Worm (Caenorhabditis elegans): ENCODE measurements around the gene bud-13.

The bud-13 gene

DNA sequence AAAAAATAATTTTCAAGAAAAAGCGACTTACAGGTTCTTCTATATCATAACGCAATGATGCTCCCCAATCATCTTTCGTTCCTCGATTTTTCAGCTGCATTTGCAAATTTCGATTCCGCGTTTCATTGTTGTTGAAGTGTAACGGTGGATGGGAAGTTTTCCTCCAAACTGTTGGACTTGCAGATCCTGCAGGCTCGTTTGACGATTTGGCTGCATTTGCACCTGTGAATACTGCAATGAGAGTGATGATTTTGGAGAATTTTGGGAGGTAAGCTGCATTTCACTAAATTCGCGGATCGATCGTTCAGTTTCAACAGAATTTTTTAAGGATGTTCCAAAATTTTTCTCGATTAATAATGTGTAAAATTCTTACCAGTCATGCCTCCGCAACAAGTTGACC lies 13.4 kb upstream of the bud-13 start:
- no peak for TF ChIP-seq ceh-36 (tag; optimal IDR thresholded peaks at IDR 0.05)
- TF ChIP-seq B0310.2 (tag; optimal IDR thresholded peaks at IDR 0.05): no peak
- no peak for TF ChIP-seq aly-1 (tag; optimal IDR thresholded peaks at IDR 0.05)
- no peak for TF ChIP-seq ceh-13 (GFP tag; optimal IDR thresholded peaks at IDR 0.05)
- no peak for TF ChIP-seq flt-1 (GFP tag; IDR thresholded peaks at IDR 0.05)
- no peak for TF ChIP-seq pes-1 (GFP tag; IDR thresholded peaks at IDR 0.05)
- TF ChIP-seq ets-7 (tag; optimal IDR thresholded peaks at IDR 0.05): no peak
- no peak for TF ChIP-seq tbx-37 (GFP tag; conservative IDR thresholded peaks at IDR 0.05)
- no peak for TF ChIP-seq scrt-1 (GFP tag; IDR thresholded peaks at IDR 0.05)

ce11 chrIII:8978512-8979352 lies 11.2 kb upstream of the bud-13 start:
- TF ChIP-seq tbx-11 (GFP tag; IDR thresholded peaks at IDR 0.05) (no peak), scrt-1 (GFP tag; IDR thresholded peaks at IDR 0.05) (no peak), hmbx-1 (tag; optimal IDR thresholded peaks at IDR 0.05) (no peak), hmg-4 (GFP tag; optimal IDR thresholded peaks at IDR 0.05) (no peak), tra-4 (tag; optimal IDR thresholded peaks at IDR 0.05) (no peak), hnd-1 (tag; optimal IDR thresholded peaks at IDR 0.05) (no peak), F13C5.2 (tag; optimal IDR thresholded peaks at IDR 0.05) (no peak), ceh-36 (tag; optimal IDR thresholded peaks at IDR 0.05) (no peak), sea-1 (GFP tag; conservative IDR thresholded peaks at IDR 0.05) (no peak), pes-1 (GFP tag; IDR thresholded peaks at IDR 0.05) (no peak), B0310.2 (tag; optimal IDR thresholded peaks at IDR 0.05) (no peak), tbx-37 (GFP tag; conservative IDR thresholded peaks at IDR 0.05) (no peak), ets-7 (tag; optimal IDR thresholded peaks at IDR 0.05) (no peak), flt-1 (GFP tag; IDR thresholded peaks at IDR 0.05) (no peak), aly-1 (tag; optimal IDR thresholded peaks at IDR 0.05) (no peak), ama-1 (optimal IDR thresholded peaks at IDR 0.05) (no peak), ceh-13 (GFP tag; optimal IDR thresholded peaks at IDR 0.05) (no peak)

DNA sequence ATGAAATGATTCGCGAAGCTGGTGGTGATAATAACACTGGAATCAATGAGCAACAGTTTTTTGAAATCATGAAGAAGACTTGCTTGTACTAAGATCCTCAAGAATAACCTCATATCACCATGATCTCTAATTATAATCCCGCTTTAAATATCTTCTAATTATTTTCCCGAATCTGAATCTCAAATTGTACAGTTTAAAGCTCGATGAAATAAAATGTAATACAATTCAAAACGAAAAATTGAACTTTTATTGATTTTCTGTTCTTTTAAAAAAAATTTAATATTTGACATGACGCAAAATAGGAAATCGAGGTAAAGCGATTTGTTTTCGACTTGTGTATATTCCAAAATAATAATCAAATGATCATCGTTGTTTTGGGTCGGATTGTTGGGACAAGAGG lies 7.3 kb upstream of the bud-13 start:
- TF ChIP-seq hmbx-1 (tag; optimal IDR thresholded peaks at IDR 0.05) (no peak), ceh-36 (tag; optimal IDR thresholded peaks at IDR 0.05) (no peak), B0310.2 (tag; optimal IDR thresholded peaks at IDR 0.05) (no peak), aly-1 (tag; optimal IDR thresholded peaks at IDR 0.05) (no peak), ets-7 (tag; optimal IDR thresholded peaks at IDR 0.05) (no peak), scrt-1 (GFP tag; IDR thresholded peaks at IDR 0.05) (no peak), flt-1 (GFP tag; IDR thresholded peaks at IDR 0.05) (no peak), pes-1 (GFP tag; IDR thresholded peaks at IDR 0.05) (no peak), tbx-11 (GFP tag; IDR thresholded peaks at IDR 0.05) (no peak)

ce11 chrIII:8973826-8974225 lies 6.3 kb upstream of the bud-13 start, which contains the start of gene R08D7.5:
Gene R08D7.5, plus strand, starts transcription at chrIII:8974126.
- TF ChIP-seq flt-1 (GFP tag; IDR thresholded peaks at IDR 0.05) (no peak), aly-1 (tag; optimal IDR thresholded peaks at IDR 0.05) (no peak), ceh-13 (GFP tag; optimal IDR thresholded peaks at IDR 0.05) (no peak)

DNA sequence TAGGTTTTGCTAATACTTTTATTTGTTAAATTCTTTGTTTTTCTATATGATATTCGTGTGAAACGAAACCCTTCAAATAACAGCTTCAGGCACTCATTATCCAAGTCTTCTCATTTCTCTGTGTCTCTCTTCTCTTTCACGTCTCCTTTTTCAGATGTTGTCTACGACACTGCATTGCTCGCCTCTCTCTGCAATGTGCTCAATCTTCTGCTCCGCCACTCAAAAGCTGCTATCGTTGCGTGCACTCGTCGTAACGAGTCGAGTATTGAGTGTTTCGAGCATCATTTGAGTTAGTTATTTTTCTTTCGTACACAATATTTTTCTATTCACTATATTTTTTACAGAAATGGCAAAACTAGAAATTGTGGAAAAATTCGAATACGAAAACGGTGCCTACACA lies 5.6 kb upstream of the bud-13 start:
- TF ChIP-seq ceh-13 (GFP tag; optimal IDR thresholded peaks at IDR 0.05) (no peak), hnd-1 (tag; optimal IDR thresholded peaks at IDR 0.05) (no peak), aly-1 (tag; optimal IDR thresholded peaks at IDR 0.05) (no peak), ets-7 (tag; optimal IDR thresholded peaks at IDR 0.05) (no peak), F13C5.2 (tag; optimal IDR thresholded peaks at IDR 0.05) (no peak), sea-1 (GFP tag; conservative IDR thresholded peaks at IDR 0.05) (no peak), scrt-1 (GFP tag; IDR thresholded peaks at IDR 0.05) (no peak), ama-1 (optimal IDR thresholded peaks at IDR 0.05) (no peak), hmbx-1 (tag; optimal IDR thresholded peaks at IDR 0.05) (no peak), hmg-4 (GFP tag; optimal IDR thresholded peaks at IDR 0.05) (no peak), ceh-36 (tag; optimal IDR thresholded peaks at IDR 0.05) (no peak), pes-1 (GFP tag; IDR thresholded peaks at IDR 0.05) (no peak), B0310.2 (tag; optimal IDR thresholded peaks at IDR 0.05) (no peak), tbx-37 (GFP tag; conservative IDR thresholded peaks at IDR 0.05) (no peak), tbx-11 (GFP tag; IDR thresholded peaks at IDR 0.05) (no peak)

ce11 chrIII:8971255-8972020 lies 3.9 kb upstream of the bud-13 start, which contains the start of the genes eif-3.D and R08D7.4:
Gene eif-3.D, minus strand, starts transcription at chrIII:8971578.
Gene R08D7.4, plus strand, starts transcription at chrIII:8971892.
- peak; percentile 70 for TF ChIP-seq pes-1 (GFP tag; IDR thresholded peaks at IDR 0.05)
- TF ChIP-seq F13C5.2 (tag; optimal IDR thresholded peaks at IDR 0.05): peak; percentile 84
- TF ChIP-seq sea-1 (GFP tag; conservative IDR thresholded peaks at IDR 0.05): no peak
- 0 out of 2 replicates have a peak, but pooled peaks have one; percentile 31 for TF ChIP-seq flt-1 (GFP tag; IDR thresholded peaks at IDR 0.05)
- no peak for TF ChIP-seq ama-1 (optimal IDR thresholded peaks at IDR 0.05)
- peak; percentile 13 for TF ChIP-seq ets-7 (tag; optimal IDR thresholded peaks at IDR 0.05)
- TF ChIP-seq tra-4 (tag; optimal IDR thresholded peaks at IDR 0.05): no peak
- TF ChIP-seq hnd-1 (tag; optimal IDR thresholded peaks at IDR 0.05): peak; percentile 17
- no peak for TF ChIP-seq scrt-1 (GFP tag; IDR thresholded peaks at IDR 0.05)
- no peak for TF ChIP-seq B0310.2 (tag; optimal IDR thresholded peaks at IDR 0.05)
- TF ChIP-seq tbx-37 (GFP tag; conservative IDR thresholded peaks at IDR 0.05): peak; percentile 61
- TF ChIP-seq ceh-36 (tag; optimal IDR thresholded peaks at IDR 0.05): peak; percentile 17
- no peak for TF ChIP-seq hmg-4 (GFP tag; optimal IDR thresholded peaks at IDR 0.05)
- TF ChIP-seq ceh-13 (GFP tag; optimal IDR thresholded peaks at IDR 0.05): no peak
- no peak for TF ChIP-seq hmbx-1 (tag; optimal IDR thresholded peaks at IDR 0.05)
- no peak for TF ChIP-seq aly-1 (tag; optimal IDR thresholded peaks at IDR 0.05)
- no peak for TF ChIP-seq tbx-11 (GFP tag; IDR thresholded peaks at IDR 0.05)
